Fruit fly (Drosophila melanogaster) whole organism, embryonic: ENCODE measurements around the gene Rsph1.

Source experiments
- CG10366 ChIP-seq: fragments of 200-800 bp; sonication (Bioruptor generic); IDR thresholded peaks from 2 replicates; pipeline ENCODE4 v1.3.6; 2022; ENCODE audit warnings: missing biosample characterization, missing genetic modification characterization
- CG12744 ChIP-seq: fragments of 200-800 bp; sonication (Bioruptor generic); optimal IDR thresholded peaks from 2 replicates; lab custom pipeline; 2016; ENCODE audit warnings: missing biosample characterization, missing genetic modification characterization
- CG13296 ChIP-seq: fragments of 200-800 bp; sonication (Bioruptor generic); optimal IDR thresholded peaks from 3 replicates; lab custom pipeline; 2018; ENCODE audit warnings: missing biosample characterization, mild to moderate bottlenecking, missing genetic modification characterization
- CG6813 ChIP-seq: fragments of 200-800 bp; sonication (Bioruptor generic); optimal IDR thresholded peaks from 2 replicates; lab custom pipeline; 2017; ENCODE audit warnings: missing biosample characterization, missing genetic modification characterization, mild to moderate bottlenecking, moderate library complexity, missing genetic modification reagents
- CG6854 ChIP-seq: fragments of 200-800 bp; sonication (Bioruptor generic); optimal IDR thresholded peaks from 3 replicates; lab custom pipeline; 2017; ENCODE audit warnings: missing biosample characterization, mild to moderate bottlenecking, missing genetic modification characterization
- Doc3 ChIP-seq: fragments of 200-800 bp; sonication (Bioruptor generic); IDR thresholded peaks from 3 replicates; pipeline ENCODE4 v1.3.6; 2022; ENCODE audit warnings: missing biosample characterization, missing genetic modification characterization; ENCODE audit not compliant: partially characterized antibody
- Mrtf ChIP-seq: fragments of 200-800 bp; sonication (Bioruptor generic); IDR thresholded peaks from 3 replicates; pipeline ENCODE4 v1.3.6; 2022; ENCODE audit warnings: missing biosample characterization, missing genetic modification characterization
- crc ChIP-seq: fragments of 200-800 bp; sonication (Bioruptor generic); optimal IDR thresholded peaks from 2 replicates; lab custom pipeline; 2016; ENCODE audit warnings: missing biosample characterization, missing genetic modification characterization
- lola ChIP-seq, 3 experiments: fragments of >200 bp in 2 of 3; fragments of 200-800 bp in 1 of 3; sonication (Bioruptor generic) in 1 of 3; optimal IDR thresholded peaks; 2 replicates each; lab custom pipeline; 2017 to 2019; ENCODE audit warnings: missing biosample characterization in 3 of 3, missing genetic modification characterization in 3 of 3, mild to moderate bottlenecking in 1 of 3, moderate library complexity in 1 of 3
- tio ChIP-seq: fragments of 200-800 bp; sonication (Bioruptor generic); optimal IDR thresholded peaks from 2 replicates; lab custom pipeline; 2017; ENCODE audit warnings: missing biosample characterization, missing genetic modification characterization, inconsistent platforms

dm6 chr2L:13229388-13229882 is 46.2 kb downstream of the Rsph1 start, which contains the start of gene CG16815:
- TF ChIP-seq CG12744 (GFP tag; lab: Kevin White, UChicago) (no peak), CG6854 (GFP tag; lab: Kevin White, UChicago) (no peak), Doc3 (no peak), Mrtf (GFP tag; lab: Robert Waterston, UW) (no peak), CG13296 (GFP tag; lab: Kevin White, UChicago) (no peak), crc (GFP tag; lab: Kevin White, UChicago) (no peak), tio (GFP tag; lab: Kevin White, UChicago) (no peak), CG10366 (no peak), CG6813 (no peak), lola (GFP tag; optimal IDR thresholded peaks at IDR 0.05; lab: Kevin White, UChicago) (no peak)
